Fruit fly (Drosophila melanogaster) whole organism, embryonic: Measurements from ENCODE around the gene FBXO11.

Source experiments
- Ada2b ChIP-seq: fragments of 200-800 bp; sonication (Bioruptor generic); IDR thresholded peaks from 2 replicates; pipeline ENCODE4 v1.3.6; 2022; ENCODE audit warnings: missing biosample characterization, missing genetic modification characterization
- Adf1 ChIP-seq: fragments of 200-800 bp; sonication (Bioruptor generic); IDR thresholded peaks from 2 replicates; pipeline ENCODE4 v1.3.6; 2022; ENCODE audit warnings: missing biosample characterization, missing genetic modification characterization
- CG10979 ChIP-seq: fragments of 200-800 bp; sonication (Bioruptor generic); optimal IDR thresholded peaks from 2 replicates; lab custom pipeline; 2018; ENCODE audit warnings: missing biosample characterization, mild to moderate bottlenecking, missing genetic modification characterization, moderate library complexity
- CG11723 ChIP-seq: fragments of 200-800 bp; sonication (Bioruptor generic); optimal IDR thresholded peaks from 2 replicates; lab custom pipeline; 2017; ENCODE audit warnings: missing biosample characterization, mild to moderate bottlenecking, missing genetic modification characterization
- CG12155 ChIP-seq: fragments of 200-800 bp; sonication (Bioruptor generic); optimal IDR thresholded peaks from 3 replicates; lab custom pipeline; 2016; ENCODE audit warnings: missing biosample characterization, missing genetic modification characterization
- CG12391 ChIP-seq: fragments of 200-800 bp; sonication (Bioruptor generic); optimal IDR thresholded peaks from 3 replicates; lab custom pipeline; 2018; ENCODE audit warnings: missing biosample characterization, mild to moderate bottlenecking, missing genetic modification characterization, moderate library complexity
- CG12659 ChIP-seq: fragments of 200-800 bp; sonication (Bioruptor generic); optimal IDR thresholded peaks from 3 replicates; lab custom pipeline; 2017; ENCODE audit warnings: mild to moderate bottlenecking, missing biosample characterization, missing genetic modification reagents, missing genetic modification characterization
- CG14050 ChIP-seq: fragments of 200-800 bp; sonication (Bioruptor generic); IDR thresholded peaks from 3 replicates; pipeline ENCODE4 v1.3.6; 2022; ENCODE audit warnings: missing biosample characterization, missing genetic modification characterization
- CG15696 ChIP-seq: fragments of 200-800 bp; sonication (Bioruptor generic); optimal IDR thresholded peaks from 2 replicates; lab custom pipeline; 2019; ENCODE audit warnings: missing biosample characterization, mild to moderate bottlenecking, missing genetic modification characterization, moderate library complexity
- CG17361 ChIP-seq: fragments of 200-800 bp; sonication (Bioruptor generic); IDR thresholded peaks from 3 replicates; pipeline ENCODE4 v1.3.6; 2022; ENCODE audit warnings: missing biosample characterization, missing genetic modification characterization
- CG18599 ChIP-seq: fragments of 200-800 bp; sonication (Bioruptor generic); optimal IDR thresholded peaks from 3 replicates; lab custom pipeline; 2017; ENCODE audit warnings: missing biosample characterization, missing genetic modification characterization, mild to moderate bottlenecking, moderate library complexity, missing genetic modification reagents
- CG2199 ChIP-seq: fragments of 200-800 bp; sonication (Bioruptor generic); IDR thresholded peaks from 3 replicates; pipeline ENCODE4 v1.3.6; 2022; ENCODE audit warnings: missing biosample characterization, missing genetic modification characterization
- CG30020 ChIP-seq: fragments of 200-800 bp; optimal IDR thresholded peaks from 2 replicates; lab custom pipeline; 2019; ENCODE audit warnings: missing biosample characterization, mild to moderate bottlenecking, missing genetic modification characterization, moderate library complexity
- CG31224 ChIP-seq: fragments of 200-800 bp; sonication (Bioruptor generic); IDR thresholded peaks from 2 replicates; pipeline ENCODE4 v1.3.6; 2022; ENCODE audit warnings: missing biosample characterization, missing genetic modification characterization
- CG32772 ChIP-seq: fragments of 200-800 bp; sonication (Bioruptor generic); IDR thresholded peaks from 2 replicates; pipeline ENCODE4 v1.3.6; 2022; ENCODE audit warnings: missing biosample characterization, missing genetic modification characterization
- CG34224 ChIP-seq: fragments of 200-800 bp; sonication (Bioruptor generic); IDR thresholded peaks from 3 replicates; pipeline ENCODE4 v1.3.6; 2022; ENCODE audit warnings: missing biosample characterization, missing genetic modification characterization; ENCODE audit not compliant: partially characterized antibody
- CG4424 ChIP-seq: fragments of 200-800 bp; sonication (Bioruptor generic); optimal IDR thresholded peaks from 3 replicates; lab custom pipeline; 2016; ENCODE audit warnings: missing biosample characterization, missing genetic modification characterization
- CG6254 ChIP-seq: fragments of 200-800 bp; sonication (Bioruptor generic); optimal IDR thresholded peaks from 3 replicates; lab custom pipeline; 2017; ENCODE audit warnings: mild to moderate bottlenecking, missing biosample characterization, missing genetic modification reagents, missing genetic modification characterization
- CG7271 ChIP-seq: fragments of 200-800 bp; sonication (Bioruptor generic); optimal IDR thresholded peaks from 2 replicates; lab custom pipeline; 2018; ENCODE audit warnings: missing biosample characterization, mild to moderate bottlenecking, missing genetic modification characterization, moderate library complexity
- CG8388 ChIP-seq: fragments of 200-800 bp; sonication (Bioruptor generic); optimal IDR thresholded peaks from 2 replicates; lab custom pipeline; 2019; ENCODE audit warnings: missing biosample characterization, mild to moderate bottlenecking, missing genetic modification characterization, moderate library complexity
- CoRest ChIP-seq: fragments of 200-800 bp; sonication (Bioruptor generic); optimal IDR thresholded peaks from 3 replicates; lab custom pipeline; 2018; ENCODE audit warnings: missing biosample characterization, mild to moderate bottlenecking, missing genetic modification characterization, moderate library complexity
- Deaf1 ChIP-seq: fragments of 200-800 bp; optimal IDR thresholded peaks from 3 replicates; lab custom pipeline; 2019; ENCODE audit warnings: missing biosample characterization, mild to moderate bottlenecking, missing genetic modification characterization, moderate library complexity
- Gsc ChIP-seq: fragments of 200-800 bp; sonication (Bioruptor generic); IDR thresholded peaks from 2 replicates; pipeline ENCODE4 v1.3.6; 2022; ENCODE audit warnings: missing biosample characterization, missing genetic modification characterization
- Lim3 ChIP-seq: fragments of 200-800 bp; sonication (Bioruptor generic); IDR thresholded peaks from 2 replicates; pipeline ENCODE4 v1.3.6; 2022; ENCODE audit warnings: missing biosample characterization, missing genetic modification characterization
- Mad ChIP-seq: fragments of 200-800 bp; sonication (Bioruptor generic); optimal IDR thresholded peaks from 2 replicates; lab custom pipeline; 2016; ENCODE audit warnings: missing biosample characterization, missing genetic modification characterization
- Max ChIP-seq: fragments of 200-800 bp; sonication (Bioruptor generic); optimal IDR thresholded peaks from 2 replicates; lab custom pipeline; 2016; ENCODE audit warnings: missing biosample characterization, mild to moderate bottlenecking, missing genetic modification characterization
- Nf-YC ChIP-seq: fragments of 200-800 bp; optimal IDR thresholded peaks from 3 replicates; lab custom pipeline; 2019; ENCODE audit warnings: missing biosample characterization, mild to moderate bottlenecking, missing genetic modification characterization, moderate library complexity
- Opbp ChIP-seq: fragments of 200-800 bp; sonication (Bioruptor generic); IDR thresholded peaks from 3 replicates; pipeline ENCODE4 v1.3.6; 2022; ENCODE audit warnings: missing biosample characterization, missing genetic modification characterization; ENCODE audit not compliant: partially characterized antibody
- Rx ChIP-seq: fragments of 200-800 bp; sonication (Bioruptor generic); IDR thresholded peaks from 2 replicates; pipeline ENCODE4 v1.3.6; 2022; ENCODE audit warnings: missing biosample characterization, missing genetic modification characterization
- Six4 ChIP-seq: fragments of 200-800 bp; sonication (Bioruptor generic); optimal IDR thresholded peaks from 2 replicates; lab custom pipeline; 2016; ENCODE audit warnings: missing biosample characterization, missing genetic modification characterization
- Sox100B ChIP-seq: fragments of 200-800 bp; sonication (Bioruptor generic); optimal IDR thresholded peaks from 3 replicates; lab custom pipeline; 2018; ENCODE audit warnings: missing biosample characterization, mild to moderate bottlenecking, missing genetic modification characterization
- bsh ChIP-seq, 2 experiments: fragments of 200-800 bp; sonication (Bioruptor generic); optimal IDR thresholded peaks; 2 replicates each; lab custom pipeline; 2017 to 2018; ENCODE audit warnings: mild to moderate bottlenecking in 2 of 2, missing biosample characterization in 2 of 2, missing genetic modification characterization in 2 of 2, moderate library complexity in 1 of 2
- danr ChIP-seq: fragments of 200-800 bp; sonication (Bioruptor generic); IDR thresholded peaks from 2 replicates; pipeline ENCODE4 v1.3.6; 2022; ENCODE audit warnings: missing biosample characterization, missing genetic modification characterization
- fd3F ChIP-seq: fragments of 200-800 bp; sonication (Bioruptor generic); optimal IDR thresholded peaks from 2 replicates; lab custom pipeline; 2018; ENCODE audit warnings: missing biosample characterization, mild to moderate bottlenecking, missing genetic modification characterization, moderate library complexity
- fru ChIP-seq: fragments of >200 bp; optimal IDR thresholded peaks from 2 replicates; lab custom pipeline; 2017
- ftz-f1 ChIP-seq: fragments of 200-800 bp; sonication (Bioruptor generic); optimal IDR thresholded peaks from 2 replicates; lab custom pipeline; 2016; ENCODE audit warnings: missing biosample characterization, missing genetic modification characterization
- grn ChIP-seq: fragments of 200-800 bp; sonication (Bioruptor generic); optimal IDR thresholded peaks from 3 replicates; lab custom pipeline; 2017; ENCODE audit warnings: missing biosample characterization, missing genetic modification characterization
- ham ChIP-seq: fragments of 200-800 bp; sonication (Bioruptor generic); IDR thresholded peaks from 2 replicates; pipeline ENCODE4 v1.3.6; 2022; ENCODE audit warnings: missing biosample characterization, missing genetic modification characterization
- kni ChIP-seq: fragments of 200-800 bp; sonication (Bioruptor generic); optimal IDR thresholded peaks from 3 replicates; lab custom pipeline; 2017; ENCODE audit warnings: mild to moderate bottlenecking, missing biosample characterization, missing genetic modification reagents, missing genetic modification characterization
- lab ChIP-seq: fragments of 200-800 bp; sonication (Bioruptor generic); optimal IDR thresholded peaks from 3 replicates; lab custom pipeline; 2017; ENCODE audit warnings: missing biosample characterization, missing genetic modification characterization, mild to moderate bottlenecking, moderate library complexity, missing genetic modification reagents
- lbe ChIP-seq: fragments of 200-800 bp; sonication (Bioruptor generic); optimal IDR thresholded peaks from 2 replicates; lab custom pipeline; 2016; ENCODE audit warnings: missing biosample characterization, mild to moderate bottlenecking, missing genetic modification characterization
- nerfin-2 ChIP-seq: fragments of 200-800 bp; sonication (Bioruptor generic); IDR thresholded peaks from 2 replicates; pipeline ENCODE4 v1.3.6; 2022; ENCODE audit warnings: missing biosample characterization, missing genetic modification characterization; ENCODE audit not compliant: partially characterized antibody
- nmo ChIP-seq: fragments of 200-800 bp; sonication (Bioruptor generic); optimal IDR thresholded peaks from 2 replicates; lab custom pipeline; 2018; ENCODE audit warnings: missing biosample characterization, mild to moderate bottlenecking, missing genetic modification characterization, moderate library complexity
- rib ChIP-seq: fragments of 200-800 bp; sonication (Bioruptor generic); IDR thresholded peaks from 2 replicates; pipeline ENCODE4 v1.3.6; 2022; ENCODE audit warnings: missing biosample characterization, missing genetic modification characterization
- sd ChIP-seq: fragments of 200-800 bp; sonication (Bioruptor generic); optimal IDR thresholded peaks from 3 replicates; lab custom pipeline; 2018; ENCODE audit warnings: missing biosample characterization, mild to moderate bottlenecking, missing genetic modification characterization, moderate library complexity
- seq ChIP-seq: fragments of 200-800 bp; sonication (Bioruptor generic); IDR thresholded peaks from 2 replicates; pipeline ENCODE4 v1.3.6; 2022; ENCODE audit warnings: missing biosample characterization, missing genetic modification characterization
- sna ChIP-seq: fragments of 200-800 bp; sonication (Bioruptor generic); IDR thresholded peaks from 2 replicates; pipeline ENCODE4 v1.3.6; 2022; ENCODE audit warnings: missing biosample characterization, missing genetic modification characterization; ENCODE audit not compliant: partially characterized antibody
- sqz ChIP-seq: fragments of 200-800 bp; sonication (Bioruptor generic); optimal IDR thresholded peaks from 3 replicates; lab custom pipeline; 2018; ENCODE audit warnings: missing biosample characterization, mild to moderate bottlenecking, missing genetic modification characterization
- wdn ChIP-seq: fragments of 200-800 bp; sonication (Bioruptor generic); IDR thresholded peaks from 2 replicates; pipeline ENCODE4 v1.3.6; 2022; ENCODE audit warnings: missing biosample characterization, missing genetic modification characterization

The FBXO11 gene

dm6 chr3R:9800644-9801330, 8.4 kb downstream of the FBXO11 start, which contains the start of the genes CG9467 and CG8526 (continued):
- peak; percentile 71 for TF ChIP-seq CG34224 (GFP tag; lab: Robert Waterston, UW)
- no peak for TF ChIP-seq CG14050 (GFP tag; lab: Robert Waterston, UW)
- peak; percentile 74 for TF ChIP-seq Max (GFP tag; lab: Kevin White, UChicago)
- peak; percentile 35 for TF ChIP-seq Six4 (GFP tag; lab: Kevin White, UChicago)
- TF ChIP-seq Gsc (GFP tag; lab: Robert Waterston, UW): no peak
- TF ChIP-seq fru: no peak
- TF ChIP-seq CG31224 (GFP tag; lab: Robert Waterston, UW): 0 out of 2 replicates have a peak, but pooled peaks have one; percentile 26
- peak; percentile 35; the same call in 1 of the 3 replicates for TF ChIP-seq Opbp (GFP tag; lab: Robert Waterston, UW)
- TF ChIP-seq kni (GFP tag; lab: Kevin White, UChicago): no peak
- TF ChIP-seq lbe (GFP tag; lab: Kevin White, UChicago): peak; percentile 65
- TF ChIP-seq CG10979 (tag; lab: Kevin White, UChicago): peak; percentile 38
- peak; percentile 73 for TF ChIP-seq CG30020
- peak; percentile 11; the same call in 1 of the 2 replicates for TF ChIP-seq wdn
- peak in 1 of 2 experiments; percentile 48 for TF ChIP-seq bsh (GFP tag; optimal IDR thresholded peaks at IDR 0.05; lab: Kevin White, UChicago)
- TF ChIP-seq CG4424: peak; percentile 76
- TF ChIP-seq Nf-YC (tag; lab: Kevin White, UChicago): peak; percentile 75
- no peak for TF ChIP-seq Deaf1
- peak; percentile 51; the same call in 1 of the 2 replicates for TF ChIP-seq CG32772 (GFP tag; lab: Robert Waterston, UW)
- no peak for TF ChIP-seq danr
- no peak for TF ChIP-seq ftz-f1 (GFP tag; lab: Kevin White, UChicago)
- TF ChIP-seq Adf1 (GFP tag; lab: Robert Waterston, UW): no peak; the same call in 1 of the 2 replicates
- TF ChIP-seq fd3F (GFP tag; lab: Kevin White, UChicago): peak; percentile 58
- no peak for TF ChIP-seq sd (tag; lab: Kevin White, UChicago)
- TF ChIP-seq CG12659 (GFP tag; lab: Kevin White, UChicago): peak; percentile 75
- no peak for TF ChIP-seq CG2199
- 0 out of 2 replicates have a peak, but pooled peaks have one; percentile 29 for TF ChIP-seq sna
- no peak for TF ChIP-seq nerfin-2 (GFP tag; lab: Robert Waterston, UW)
- no peak for TF ChIP-seq CG7271 (tag; lab: Kevin White, UChicago)
- TF ChIP-seq CG8388 (GFP tag; lab: Kevin White, UChicago): peak; percentile 68
- TF ChIP-seq CG12155 (GFP tag; lab: Kevin White, UChicago): peak; percentile 59
- TF ChIP-seq ham: no peak
- peak; percentile 91 for TF ChIP-seq nmo (GFP tag; lab: Kevin White, UChicago)
- TF ChIP-seq Sox100B (GFP tag; lab: Kevin White, UChicago): no peak
- TF ChIP-seq seq (GFP tag; lab: Robert Waterston, UW): no peak
- no peak for TF ChIP-seq lab (GFP tag; lab: Kevin White, UChicago)
- TF ChIP-seq CG11723 (GFP tag; lab: Kevin White, UChicago): no peak
- TF ChIP-seq CoRest (tag; lab: Kevin White, UChicago): peak; percentile 89
- TF ChIP-seq CG6254 (GFP tag; lab: Kevin White, UChicago): peak; percentile 61
- no peak for TF ChIP-seq Rx (GFP tag; lab: Robert Waterston, UW)
- TF ChIP-seq CG12391 (tag; lab: Kevin White, UChicago): peak; percentile 82
- TF ChIP-seq CG17361 (GFP tag; lab: Robert Waterston, UW): peak; percentile 87
- no peak for TF ChIP-seq grn (GFP tag; lab: Kevin White, UChicago)
- TF ChIP-seq Lim3: no peak
- TF ChIP-seq CG15696 (tag; lab: Kevin White, UChicago): peak; percentile 77
- TF ChIP-seq sqz: no peak
- TF ChIP-seq rib (GFP tag; lab: Robert Waterston, UW): no peak
- no peak for TF ChIP-seq CG18599 (GFP tag; lab: Kevin White, UChicago)
- TF ChIP-seq Ada2b: 0 out of 2 replicates have a peak, but pooled peaks have one; percentile 8
- peak; percentile 5 for TF ChIP-seq Mad (GFP tag; lab: Kevin White, UChicago)
